Fruit fly (Drosophila melanogaster): ENCODE data around the gene CG12219.

The CG12219 gene

dm6 chrX:6291083-6291699 is 9.9 kb downstream of the CG12219 start, which contains the start of the genes Rpt4 and mldr (continued):
- no peak for TF ChIP-seq jing (GFP tag; optimal IDR thresholded peaks at IDR 0.05)
- TF ChIP-seq CG11560 (tag; IDR thresholded peaks at IDR 0.05) = no peak
- TF ChIP-seq Vsx1 (GFP tag; optimal IDR thresholded peaks at IDR 0.05) = no peak
- no peak for TF ChIP-seq Atf-2 (GFP tag; optimal IDR thresholded peaks at IDR 0.05)
- TF ChIP-seq toy (GFP tag; IDR thresholded peaks at IDR 0.05) = no peak
- no peak for TF ChIP-seq CG10543 (GFP tag; optimal IDR thresholded peaks at IDR 0.05)
- no peak for TF ChIP-seq tio (GFP tag; optimal IDR thresholded peaks at IDR 0.05)

- TF ChIP-seq CTCF (GFP tag; optimal IDR thresholded peaks at IDR 0.05) = peak; percentile 29
- TF ChIP-seq CG8924 (tag; optimal IDR thresholded peaks at IDR 0.05) = peak; percentile 58
- peak; percentile 49 for TF ChIP-seq CG10543 (GFP tag; optimal IDR thresholded peaks at IDR 0.05)
- TF ChIP-seq CG4424 (GFP tag; optimal IDR thresholded peaks at IDR 0.05) = peak; percentile 6
- TF ChIP-seq HmgZ (tag; optimal IDR thresholded peaks at IDR 0.05) = peak; percentile 85
- TF ChIP-seq CG14710 (tag; optimal IDR thresholded peaks at IDR 0.05) = peak; percentile 74
- no peak for TF ChIP-seq exex (tag; optimal IDR thresholded peaks at IDR 0.05)
- no peak for TF ChIP-seq BtbVII (GFP tag; optimal IDR thresholded peaks at IDR 0.05)
- no peak for TF ChIP-seq CG10366 (GFP tag; IDR thresholded peaks at IDR 0.05)
- peak; percentile 80 for TF ChIP-seq tna (GFP tag; IDR thresholded peaks at IDR 0.05; ENCODE audit: partially characterized antibody)
- no peak for TF ChIP-seq gem (tag; optimal IDR thresholded peaks at IDR 0.05)
- TF ChIP-seq amos (GFP tag; IDR thresholded peaks at IDR 0.05; ENCODE audit: partially characterized antibody) = peak; percentile 75
- 0 out of 2 replicates have a peak, but pooled peaks have one; percentile 13 for TF ChIP-seq CG32767 (GFP tag; IDR thresholded peaks at IDR 0.05)
- TF ChIP-seq Eip74EF (GFP tag; optimal IDR thresholded peaks at IDR 0.05) = no peak
- no peak for TF ChIP-seq CG10431 (GFP tag; optimal IDR thresholded peaks at IDR 0.05)
- no peak for TF ChIP-seq jigr1 (GFP tag; IDR thresholded peaks at IDR 0.05)
- peak; percentile 65 for TF ChIP-seq CG7987 (GFP tag; optimal IDR thresholded peaks at IDR 0.05)
- TF ChIP-seq CG3847 (GFP tag; IDR thresholded peaks at IDR 0.05) = peak; percentile 54; the same call in 1 of the 2 replicates
- TF ChIP-seq CG3995 (GFP tag; optimal IDR thresholded peaks at IDR 0.05) = peak; percentile 59
- TF ChIP-seq CG42726 (GFP tag; IDR thresholded peaks at IDR 0.05; ENCODE audit: partially characterized antibody) = peak; percentile 47; the same call in 1 of the 2 replicates
- no peak for TF ChIP-seq cato (GFP tag; optimal IDR thresholded peaks at IDR 0.05; ENCODE audit: borderline replicate concordance)
- TF ChIP-seq CG7928 (GFP tag; optimal IDR thresholded peaks at IDR 0.05) = peak; percentile 97
- peak; percentile 39 for TF ChIP-seq Hsf (GFP tag; optimal IDR thresholded peaks at IDR 0.05)
- peak; percentile 45 for TF ChIP-seq CG8290 (GFP tag; optimal IDR thresholded peaks at IDR 0.05)
- peak; percentile 2 to 90 for TF ChIP-seq CG8290 (tag; optimal IDR thresholded peaks at IDR 0.05)
- TF ChIP-seq lmd (GFP tag; IDR thresholded peaks at IDR 0.05) = no peak
- TF ChIP-seq Sin3A (optimal IDR thresholded peaks at IDR 0.05) = peak; percentile 66
- TF ChIP-seq Ets97D (GFP tag; optimal IDR thresholded peaks at IDR 0.05) = peak; percentile 93
- peak; percentile 28; the same call in 1 of the 2 replicates for TF ChIP-seq chm (GFP tag; IDR thresholded peaks at IDR 0.05)
- TF ChIP-seq HLH54F (GFP tag; optimal IDR thresholded peaks at IDR 0.05) = peak; percentile 39
- peak; percentile 92 for TF ChIP-seq HmgD (GFP tag; optimal IDR thresholded peaks at IDR 0.05)
- TF ChIP-seq CG3065 (GFP tag; optimal IDR thresholded peaks at IDR 0.05) = no peak
- TF ChIP-seq nerfin-2 (GFP tag; IDR thresholded peaks at IDR 0.05; ENCODE audit: partially characterized antibody) = peak; percentile 18; the same call in 1 of the 2 replicates
- peak; percentile 51 to 60 for TF ChIP-seq dpn (GFP tag; optimal IDR thresholded peaks at IDR 0.05)
- peak; percentile 70 for TF ChIP-seq NC2β (GFP tag; optimal IDR thresholded peaks at IDR 0.05)
- TF ChIP-seq gcm (GFP tag; optimal IDR thresholded peaks at IDR 0.05) = peak; percentile 13
- TF ChIP-seq Lpt (GFP tag; optimal IDR thresholded peaks at IDR 0.05) = no peak
- peak; percentile 88 for TF ChIP-seq CG15514 (GFP tag; optimal IDR thresholded peaks at IDR 0.05)
- peak; percentile 23 for TF ChIP-seq Elba2 (GFP tag; optimal IDR thresholded peaks at IDR 0.05)
- peak; percentile 53 for TF ChIP-seq Sry-β (GFP tag; optimal IDR thresholded peaks at IDR 0.05)
- peak; percentile 57 for TF ChIP-seq pho (GFP tag; optimal IDR thresholded peaks at IDR 0.05)
- no peak for TF ChIP-seq Sox100B (GFP tag; optimal IDR thresholded peaks at IDR 0.05)
- no peak for TF ChIP-seq lab (GFP tag; optimal IDR thresholded peaks at IDR 0.05)
Measured at dm6 chrX:6287842-6288241, 13.2 kb downstream of the CG12219 start, which contains the start of the genes Top3beta and wuho. Gene Top3beta, minus strand, starts transcription at chrX:6287990. Gene wuho, plus strand, starts transcription at chrX:6288100.
